Worm (Caenorhabditis elegans) whole organism, L1 larva: ENCODE measurements around the gene F55C5.10.

Experiments used
- F16B12.6 ChIP-seq: fragments of 150-350 bp; optimal IDR thresholded peaks from 2 replicates; lab custom pipeline; 2014; ENCODE audit warnings: missing biosample characterization, missing genetic modification characterization
- aha-1 ChIP-seq: fragments of 150-350 bp; optimal IDR thresholded peaks from 2 replicates; lab custom pipeline; 2014; ENCODE audit warnings: missing biosample characterization, missing genetic modification characterization
- ceh-8 ChIP-seq: fragments of 200-800 bp; sonication (Bioruptor generic); optimal IDR thresholded peaks from 2 replicates; lab custom pipeline; 2018; ENCODE audit warnings: mild to moderate bottlenecking, missing genetic modification characterization, moderate library complexity, missing compliant biosample characterization
- dsc-1 ChIP-seq: sonication (generic microtip); optimal IDR thresholded peaks from 2 replicates; lab custom pipeline; 2016; ENCODE audit warnings: mild to moderate bottlenecking, missing genetic modification characterization, missing compliant biosample characterization
- efl-3 ChIP-seq: fragments of 200-800 bp; sonication (Bioruptor generic); optimal IDR thresholded peaks from 2 replicates; lab custom pipeline; 2018; ENCODE audit warnings: mild to moderate bottlenecking, missing genetic modification characterization, missing compliant biosample characterization
- egl-13 ChIP-seq: sonication (generic microtip); optimal IDR thresholded peaks from 2 replicates; lab custom pipeline; 2016; ENCODE audit warnings: missing genotype, missing genetic modification reagents, missing genetic modification characterization, missing compliant biosample characterization
- ets-5 ChIP-seq: fragments of 200-800 bp; sonication (Bioruptor generic); IDR thresholded peaks from 2 replicates; pipeline ENCODE4 v1.3.6; 2022; ENCODE audit warnings: missing genetic modification characterization, missing compliant biosample characterization
- lin-39 ChIP-seq: fragments of 150-350 bp; optimal IDR thresholded peaks from 2 replicates; lab custom pipeline; 2014; ENCODE audit warnings: missing biosample characterization, missing genetic modification reagents, missing genetic modification characterization
- lir-3 ChIP-seq: sonication (generic microtip); optimal IDR thresholded peaks from 2 replicates; lab custom pipeline; 2016; ENCODE audit warnings: mild to moderate bottlenecking, missing genetic modification characterization, moderate library complexity, missing compliant biosample characterization; ENCODE audit not compliant: poor library complexity
- nhr-19 ChIP-seq: fragments of 200-800 bp; sonication (Bioruptor generic); conservative IDR thresholded peaks from 2 replicates; pipeline ENCODE4 v1.3.6; 2022; ENCODE audit warnings: missing genetic modification characterization, missing compliant biosample characterization
- nhr-20 ChIP-seq: sonication (generic microtip); optimal IDR thresholded peaks from 2 replicates; lab custom pipeline; 2016; ENCODE audit warnings: mild to moderate bottlenecking, missing genetic modification characterization, missing compliant biosample characterization
- nhr-77 ChIP-seq: fragments of 150-350 bp; optimal IDR thresholded peaks from 2 replicates; lab custom pipeline; 2014; ENCODE audit warnings: missing biosample characterization, missing genetic modification characterization
- nhr-84 ChIP-seq: sonication (generic microtip); optimal IDR thresholded peaks from 2 replicates; lab custom pipeline; 2017; ENCODE audit warnings: missing biosample characterization, missing genetic modification characterization
- nhr-85 ChIP-seq: sonication (generic microtip); peaks from one replicate; lab custom pipeline; 2016; ENCODE audit warnings: missing genetic modification characterization, inconsistent platforms, missing compliant biosample characterization
- pqm-1 ChIP-seq: sonication (generic microtip); optimal IDR thresholded peaks from 3 replicates; lab custom pipeline; 2017; ENCODE audit warnings: missing biosample characterization, missing genetic modification characterization
- snu-23 ChIP-seq: sonication (generic microtip); optimal IDR thresholded peaks from 2 replicates; lab custom pipeline; 2016; ENCODE audit warnings: missing genetic modification characterization, missing compliant biosample characterization
- unc-130 ChIP-seq: fragments of 150-350 bp; optimal IDR thresholded peaks from 2 replicates; lab custom pipeline; 2017; ENCODE audit warnings: missing biosample characterization, missing genetic modification characterization, inconsistent platforms

F55C5.10 gene

ce11 chrV:12331820-12332219, 48.5 kb downstream of the F55C5.10 start (continued):
- TF ChIP-seq pqm-1 (no peak), lir-3 (tag; lab: Kevin White, UChicago) (no peak), egl-13 (tag; lab: Kevin White, UChicago) (no peak), nhr-84 (tag; lab: Kevin White, UChicago) (no peak), dsc-1 (tag; lab: Kevin White, UChicago) (no peak), nhr-85 (tag; lab: Kevin White, UChicago) (peak; percentile 71), ceh-8 (GFP tag; lab: Kevin White, UChicago) (no peak), unc-130 (tag; lab: Kevin White, UChicago) (no peak), aha-1 (tag; lab: Kevin White, UChicago) (no peak), F16B12.6 (tag; lab: Kevin White, UChicago) (no peak), lin-39 (tag; lab: Kevin White, UChicago) (no peak), ets-5 (GFP tag; lab: Robert Waterston, UW) (no peak), nhr-20 (tag; lab: Kevin White, UChicago) (peak; percentile 10), efl-3 (GFP tag; lab: Kevin White, UChicago) (no peak), nhr-77 (tag; lab: Kevin White, UChicago) (no peak), nhr-19 (GFP tag; lab: Robert Waterston, UW) (peak; percentile 38; the same call in 1 of the 2 replicates), snu-23 (peak; percentile 54)
